Worm (Caenorhabditis elegans): ENCODE data around the gene C34F11.8.

- TF ChIP-seq pha-4 (tag; optimal IDR thresholded peaks at IDR 0.05) (no peak), snpc-4 (GFP tag; optimal IDR thresholded peaks at IDR 0.05) (no peak), snpc-4 (tag; optimal IDR thresholded peaks at IDR 0.05) (no peak), rpc-1 (optimal IDR thresholded peaks at IDR 0.05) (no peak), rpc-1 (tag; optimal IDR thresholded peaks at IDR 0.05) (no peak)
These were observed 1.9 kb upstream of the C34F11.8 start, which contains the start of gene C34F11.1 for ce11 chrII:5212675-5213074.
